Fruit fly (Drosophila melanogaster): ENCODE results near the gene CG14963.

The CG14963 gene

dm6 chr3L:3161968-3162367, 10.4 kb downstream of the CG14963 start, which contains the start of gene rasp (continued):
- TF ChIP-seq CG6254 (GFP tag; optimal IDR thresholded peaks at IDR 0.05) (no peak), tin (GFP tag; optimal IDR thresholded peaks at IDR 0.05) (no peak), cas (GFP tag; IDR thresholded peaks at IDR 0.05) (no peak), inv (GFP tag; IDR thresholded peaks at IDR 0.05; ENCODE audit: partially characterized antibody) (no peak), rib (GFP tag; IDR thresholded peaks at IDR 0.05) (no peak), z (GFP tag; IDR thresholded peaks at IDR 0.05) (no peak), CG12659 (GFP tag; optimal IDR thresholded peaks at IDR 0.05) (no peak), scrt (GFP tag; optimal IDR thresholded peaks at IDR 0.05) (no peak), vnd (GFP tag; IDR thresholded peaks at IDR 0.05; ENCODE audit: partially characterized antibody) (no peak), hth (optimal IDR thresholded peaks at IDR 0.05) (no peak), kni (GFP tag; optimal IDR thresholded peaks at IDR 0.05) (no peak), CG9727 (GFP tag; optimal IDR thresholded peaks at IDR 0.05) (no peak), mld (GFP tag; IDR thresholded peaks at IDR 0.05; ENCODE audit: partially characterized antibody) (no peak), CG6654 (GFP tag; optimal IDR thresholded peaks at IDR 0.05) (no peak), Kr (GFP tag; optimal IDR thresholded peaks at IDR 0.05) (no peak), hbn (GFP tag; IDR thresholded peaks at IDR 0.05; ENCODE audit: partially characterized antibody) (peak; percentile 55), CG2116 (GFP tag; optimal IDR thresholded peaks at IDR 0.05) (no peak), CG14050 (GFP tag; IDR thresholded peaks at IDR 0.05) (no peak), CG3838 (GFP tag; optimal IDR thresholded peaks at IDR 0.05) (no peak), Vsx1 (GFP tag; optimal IDR thresholded peaks at IDR 0.05) (no peak), CG8388 (GFP tag; optimal IDR thresholded peaks at IDR 0.05) (no peak), CG11398 (GFP tag; optimal IDR thresholded peaks at IDR 0.05) (no peak), gfzf (GFP tag; optimal IDR thresholded peaks at IDR 0.05) (no peak), Dref (GFP tag; IDR thresholded peaks at IDR 0.05) (peak; percentile 56), Dbx (GFP tag; IDR thresholded peaks at IDR 0.05) (no peak), abd-A (tag; optimal IDR thresholded peaks at IDR 0.05) (no peak), CG11247 (GFP tag; IDR thresholded peaks at IDR 0.05) (no peak), Xrp1 (GFP tag; IDR thresholded peaks at IDR 0.05) (no peak), HLH4C (GFP tag; IDR thresholded peaks at IDR 0.05; ENCODE audit: partially characterized antibody) (no peak), unpg (GFP tag; optimal IDR thresholded peaks at IDR 0.05) (no peak), sd (tag; optimal IDR thresholded peaks at IDR 0.05) (no peak), CHES-1-like (GFP tag; optimal IDR thresholded peaks at IDR 0.05) (no peak), Elba2 (GFP tag; optimal IDR thresholded peaks at IDR 0.05) (no peak), fd3F (GFP tag; optimal IDR thresholded peaks at IDR 0.05) (no peak), CG12071 (GFP tag; optimal IDR thresholded peaks at IDR 0.05) (no peak), CG11504 (tag; optimal IDR thresholded peaks at IDR 0.05) (no peak), danr (GFP tag; IDR thresholded peaks at IDR 0.05) (no peak), ems (GFP tag; optimal IDR thresholded peaks at IDR 0.05) (no peak), Dll (GFP tag; IDR thresholded peaks at IDR 0.05; ENCODE audit: partially characterized antibody) (peak; percentile 65; the same call in 3 of the 4 replicates), Lpt (GFP tag; optimal IDR thresholded peaks at IDR 0.05) (no peak), Lhr (GFP tag; optimal IDR thresholded peaks at IDR 0.05) (no peak), her (GFP tag; optimal IDR thresholded peaks at IDR 0.05) (no peak), CG10654 (GFP tag; optimal IDR thresholded peaks at IDR 0.05) (no peak), CG8281 (tag; optimal IDR thresholded peaks at IDR 0.05) (no peak), Dp (GFP tag; optimal IDR thresholded peaks at IDR 0.05) (no peak), repo (GFP tag; optimal IDR thresholded peaks at IDR 0.05) (no peak), tup (GFP tag; optimal IDR thresholded peaks at IDR 0.05) (no peak), Doc2 (GFP tag; IDR thresholded peaks at IDR 0.05) (no peak), emc (GFP tag; optimal IDR thresholded peaks at IDR 0.05) (no peak), tna (GFP tag; IDR thresholded peaks at IDR 0.05; ENCODE audit: partially characterized antibody) (no peak), sob (GFP tag; IDR thresholded peaks at IDR 0.05) (no peak), dati (GFP tag; IDR thresholded peaks at IDR 0.05) (no peak)
